Fruit fly (Drosophila melanogaster) Kc167 (cell line): Measurements from ENCODE around the gene Cds.

Experiments used
- Sin3A ChIP-seq: fragments of >200 bp; optimal IDR thresholded peaks from 2 replicates; lab custom pipeline; 2018; ENCODE audit warnings: missing external identifiers
- h ChIP-seq: fragments of >200 bp; optimal IDR thresholded peaks from 3 replicates; lab custom pipeline; 2018; ENCODE audit warnings: missing external identifiers
- insv ChIP-seq: fragments of >200 bp; optimal IDR thresholded peaks from 3 replicates; lab custom pipeline; 2018; ENCODE audit warnings: missing external identifiers
- psq ChIP-seq: fragments of >200 bp; optimal IDR thresholded peaks from 2 replicates; lab custom pipeline; 2017; ENCODE audit warnings: missing external identifiers

DNA sequence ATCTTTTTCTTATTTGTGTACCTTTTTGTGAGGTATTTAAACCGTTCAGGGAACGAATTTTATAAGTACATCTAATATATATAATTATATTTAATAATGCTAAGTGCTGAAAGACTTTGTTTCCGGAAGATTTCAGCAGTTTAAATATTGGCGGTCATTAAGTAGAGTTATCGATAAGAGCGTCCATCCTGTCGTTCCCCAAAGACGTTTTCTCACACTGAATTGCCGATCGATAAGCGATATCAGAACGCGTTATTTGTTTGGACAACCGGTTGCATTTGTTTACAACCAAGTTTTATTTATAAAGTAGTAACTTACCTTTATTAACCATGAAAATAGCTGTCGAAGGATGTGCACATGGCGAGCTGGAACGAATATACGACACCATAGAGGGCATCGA, 6.0 kb upstream of the Cds start, which contains the start of gene ldbr:
- no peak for TF ChIP-seq psq
- no peak for TF ChIP-seq Sin3A
- TF ChIP-seq insv (lab: Kevin White, UChicago) = no peak
- no peak for TF ChIP-seq h (lab: Kevin White, UChicago)
